Worm (Caenorhabditis elegans) whole organism, mixed stage, embryonic: Measurements from ENCODE around the gene let-413.

Experiments
- M03D4.4 ChIP-seq: sonication (generic microtip); optimal IDR thresholded peaks from 2 replicates; lab custom pipeline; 2017; ENCODE audit warnings: mild to moderate bottlenecking, missing genetic modification characterization, missing compliant biosample characterization
- bed-3 ChIP-seq: fragments of 200-800 bp; sonication (Bioruptor generic); optimal IDR thresholded peaks from 3 replicates; lab custom pipeline; 2018; ENCODE audit warnings: mild to moderate bottlenecking, missing genetic modification characterization, moderate library complexity, missing compliant biosample characterization
- blmp-1 ChIP-seq: fragments of 150-350 bp; optimal IDR thresholded peaks from 2 replicates; lab custom pipeline; 2014; ENCODE audit warnings: missing biosample characterization, missing genetic modification characterization
- ceh-39 ChIP-seq: fragments of 150-350 bp; optimal IDR thresholded peaks from 2 replicates; lab custom pipeline; 2014; ENCODE audit warnings: missing biosample characterization, missing genetic modification characterization
- ceh-43 ChIP-seq: fragments of 200-800 bp; sonication (Bioruptor generic); optimal IDR thresholded peaks from 2 replicates; lab custom pipeline; 2018; ENCODE audit warnings: mild to moderate bottlenecking, missing genetic modification characterization, moderate library complexity, missing compliant biosample characterization
- ceh-83 ChIP-seq: fragments of 200-800 bp; sonication (Bioruptor generic); optimal IDR thresholded peaks from 2 replicates; lab custom pipeline; 2018; ENCODE audit warnings: mild to moderate bottlenecking, missing genetic modification characterization, missing compliant biosample characterization
- ces-1 ChIP-seq: fragments of 150-350 bp; optimal IDR thresholded peaks from 2 replicates; lab custom pipeline; 2014; ENCODE audit warnings: missing biosample characterization, missing genetic modification reagents, missing genetic modification characterization
- cnd-1 ChIP-seq: fragments of 200-800 bp; sonication (Bioruptor generic); optimal IDR thresholded peaks from 2 replicates; lab custom pipeline; 2018; ENCODE audit warnings: mild to moderate bottlenecking, missing genetic modification characterization, missing compliant biosample characterization
- drap-1 ChIP-seq: fragments of 200-800 bp; sonication (Bioruptor generic); optimal IDR thresholded peaks from 3 replicates; lab custom pipeline; 2018; ENCODE audit warnings: mild to moderate bottlenecking, missing genetic modification characterization, missing compliant biosample characterization
- flh-1 ChIP-seq: fragments of 200-800 bp; sonication (Bioruptor generic); optimal IDR thresholded peaks from 2 replicates; lab custom pipeline; 2018; ENCODE audit warnings: mild to moderate bottlenecking, missing genetic modification characterization, moderate library complexity, missing compliant biosample characterization
- ham-2 ChIP-seq: fragments of 200-800 bp; sonication (Bioruptor generic); optimal IDR thresholded peaks from 2 replicates; lab custom pipeline; 2018; ENCODE audit warnings: mild to moderate bottlenecking, missing genetic modification characterization, missing compliant biosample characterization
- hlh-1 ChIP-seq: fragments of 150-350 bp; optimal IDR thresholded peaks from 2 replicates; lab custom pipeline; 2014; ENCODE audit warnings: missing biosample characterization, missing genetic modification reagents, missing genetic modification characterization
- lin-13 ChIP-seq: fragments of 150-350 bp; optimal IDR thresholded peaks from 2 replicates; lab custom pipeline; 2014; ENCODE audit warnings: missing biosample characterization, missing genetic modification characterization
- lsy-2 ChIP-seq: fragments of 150-350 bp; optimal IDR thresholded peaks from 2 replicates; lab custom pipeline; 2014; ENCODE audit warnings: missing biosample characterization, missing genetic modification characterization
- mab-5 ChIP-seq: fragments of 150-350 bp; optimal IDR thresholded peaks from 2 replicates; lab custom pipeline; 2014; ENCODE audit warnings: missing biosample characterization, missing genetic modification characterization
- mep-1 ChIP-seq: fragments of 150-350 bp; optimal IDR thresholded peaks from 2 replicates; lab custom pipeline; 2017; ENCODE audit warnings: missing biosample characterization, missing genetic modification reagents, missing genetic modification characterization, inconsistent platforms
- mls-2 ChIP-seq: sonication (generic microtip); optimal IDR thresholded peaks from 2 replicates; lab custom pipeline; 2016; ENCODE audit warnings: mild to moderate bottlenecking, missing genetic modification characterization, moderate library complexity, missing compliant biosample characterization
- nhr-12 ChIP-seq: fragments of 150-350 bp; optimal IDR thresholded peaks from 2 replicates; lab custom pipeline; 2014; ENCODE audit warnings: missing biosample characterization, missing genetic modification characterization
- nhr-2 ChIP-seq: fragments of 150-350 bp; optimal IDR thresholded peaks from 2 replicates; lab custom pipeline; 2014; ENCODE audit warnings: missing biosample characterization, missing genetic modification characterization
- nhr-237 ChIP-seq: fragments of 150-350 bp; optimal IDR thresholded peaks from 2 replicates; lab custom pipeline; 2014; ENCODE audit warnings: missing biosample characterization, missing genetic modification characterization
- nhr-28 ChIP-seq: fragments of 150-350 bp; optimal IDR thresholded peaks from 2 replicates; lab custom pipeline; 2014; ENCODE audit warnings: missing biosample characterization, missing genetic modification characterization
- nhr-76 ChIP-seq: sonication (generic microtip); optimal IDR thresholded peaks from 2 replicates; lab custom pipeline; 2017; ENCODE audit warnings: missing biosample characterization, missing genetic modification characterization
- pha-4 ChIP-seq: fragments of 150-350 bp; optimal IDR thresholded peaks from 2 replicates; lab custom pipeline; 2018; ENCODE audit warnings: missing biosample characterization, missing genetic modification reagents, missing genetic modification characterization
- sem-2 ChIP-seq: fragments of 200-800 bp; sonication (Bioruptor generic); optimal IDR thresholded peaks from 2 replicates; lab custom pipeline; 2018; ENCODE audit warnings: mild to moderate bottlenecking, missing genetic modification characterization, missing compliant biosample characterization
- snpc-4 ChIP-seq: fragments of 150-350 bp; optimal IDR thresholded peaks from 2 replicates; lab custom pipeline; 2014; ENCODE audit warnings: missing biosample characterization, missing genetic modification characterization
- sptf-1 ChIP-seq: sonication (generic microtip); optimal IDR thresholded peaks from 2 replicates; lab custom pipeline; 2017; ENCODE audit warnings: mild to moderate bottlenecking, missing genetic modification characterization, moderate library complexity, missing compliant biosample characterization
- tbx-8 ChIP-seq: fragments of 200-800 bp; sonication (Bioruptor generic); optimal IDR thresholded peaks from 2 replicates; lab custom pipeline; 2018; ENCODE audit warnings: mild to moderate bottlenecking, missing genetic modification characterization, moderate library complexity, missing compliant biosample characterization
- unc-120 ChIP-seq: sonication (generic microtip); optimal IDR thresholded peaks from 2 replicates; lab custom pipeline; 2017; ENCODE audit warnings: missing genetic modification characterization, missing compliant biosample characterization; ENCODE audit not compliant: poor library complexity, severe bottlenecking
- unc-39 ChIP-seq: fragments of 150-350 bp; optimal IDR thresholded peaks from 2 replicates; lab custom pipeline; 2014; ENCODE audit warnings: missing biosample characterization, missing genetic modification characterization
- unc-62 ChIP-seq: fragments of 150-350 bp; optimal IDR thresholded peaks from 2 replicates; lab custom pipeline; 2014; ENCODE audit warnings: missing biosample characterization, missing genetic modification reagents, missing genetic modification characterization
- zip-8 ChIP-seq: fragments of 150-350 bp; optimal IDR thresholded peaks from 2 replicates; lab custom pipeline; 2014; ENCODE audit warnings: missing biosample characterization, missing genetic modification characterization
- ztf-11 ChIP-seq: fragments of 150-350 bp; optimal IDR thresholded peaks from 2 replicates; lab custom pipeline; 2014; ENCODE audit warnings: missing biosample characterization, missing genetic modification characterization

let-413 gene

DNA sequence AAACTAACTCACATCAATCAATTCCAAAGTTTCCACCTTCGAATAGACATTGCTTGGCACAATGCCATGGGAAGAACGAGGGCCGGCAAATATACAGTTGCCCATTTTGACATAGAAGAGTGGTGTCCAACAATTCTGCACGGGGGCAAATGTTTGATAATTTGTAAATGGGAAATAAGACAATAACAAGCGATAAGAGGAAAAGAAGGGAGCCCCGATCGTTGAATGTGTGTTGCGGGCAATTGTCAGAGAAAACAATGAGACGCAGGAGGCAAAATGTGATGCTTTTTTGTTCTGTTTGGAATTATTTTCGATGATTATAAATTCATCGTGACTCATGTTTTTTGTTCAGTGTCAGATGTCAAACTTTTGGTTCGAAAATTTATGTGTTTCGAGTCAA is 21.4 kb downstream of the let-413 start, which contains the start of gene pals-34:
TSS of gene pals-34 (minus strand) at position 280 of the 400 bp plus-strand sequence.
- no peak for TF ChIP-seq sptf-1 (tag; lab: Kevin White, UChicago)
- no peak for TF ChIP-seq bed-3 (GFP tag; lab: Kevin White, UChicago)
- TF ChIP-seq lin-13 (tag; lab: Kevin White, UChicago): no peak
- no peak for TF ChIP-seq ceh-43
- no peak for TF ChIP-seq zip-8 (tag; lab: Kevin White, UChicago)
- no peak for TF ChIP-seq cnd-1
- TF ChIP-seq unc-120 (tag; lab: Kevin White, UChicago): no peak
- no peak for TF ChIP-seq hlh-1
- no peak for TF ChIP-seq flh-1 (GFP tag; lab: Kevin White, UChicago)
- no peak for TF ChIP-seq nhr-12 (tag; lab: Kevin White, UChicago)
- TF ChIP-seq, all 35 proteins: peak for 0

DNA sequence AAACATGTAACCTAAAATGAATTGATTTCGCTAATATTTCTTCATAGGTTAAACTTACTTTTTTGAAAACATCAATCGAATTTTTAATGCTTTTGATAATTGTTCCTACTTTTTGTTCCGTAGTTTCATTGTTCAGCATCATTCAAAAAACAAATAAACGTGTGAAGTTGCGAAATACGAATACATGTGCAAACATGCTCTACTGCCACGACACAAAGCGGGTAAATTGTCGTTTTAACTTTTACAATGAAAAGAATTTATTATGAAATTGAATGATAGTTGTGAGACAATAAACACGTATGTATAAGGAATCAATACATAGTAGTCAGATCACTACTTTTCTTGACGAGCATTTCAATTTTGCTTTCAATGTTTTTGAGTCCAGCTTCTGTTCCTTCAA is 22.4 kb downstream of the let-413 start, which contains the start of gene F26D11.12:
TSS of gene F26D11.12 (minus strand) at position 145 of the 400 bp plus-strand sequence.
- TF ChIP-seq hlh-1: no peak
- no peak for TF ChIP-seq tbx-8 (GFP tag; lab: Kevin White, UChicago)
- TF ChIP-seq sem-2 (GFP tag; lab: Kevin White, UChicago): no peak
- TF ChIP-seq nhr-12 (tag; lab: Kevin White, UChicago): no peak
- TF ChIP-seq nhr-28 (tag; lab: Kevin White, UChicago): no peak
- TF ChIP-seq drap-1: no peak
- TF ChIP-seq mab-5: no peak
- TF ChIP-seq, all 35 proteins: peak for 0

DNA sequence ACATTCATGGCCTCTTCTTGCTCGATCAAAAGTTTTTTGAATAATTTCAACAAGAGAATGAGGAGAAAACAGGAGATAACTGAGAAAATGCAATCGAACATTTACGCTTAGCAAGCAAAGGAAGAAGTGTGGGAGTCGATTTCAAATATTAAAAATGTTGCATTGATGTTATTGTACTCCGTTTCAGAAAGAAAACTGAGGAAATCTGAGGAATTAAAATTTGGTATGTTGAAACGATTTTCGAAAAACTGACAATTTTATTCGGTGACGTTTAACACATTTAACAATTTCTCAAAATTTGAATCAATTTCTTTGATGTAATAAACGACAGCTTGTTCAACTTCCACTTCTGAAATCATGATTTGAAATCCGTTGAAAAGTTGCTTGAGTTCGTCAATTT is 23.0 kb downstream of the let-413 start, which contains the start of gene F26D11.13:
TSS of gene F26D11.13 (minus strand) at position 101 of the 400 bp plus-strand sequence.
- TF ChIP-seq nhr-28 (tag; lab: Kevin White, UChicago): no peak
- TF ChIP-seq unc-62: no peak
- no peak for TF ChIP-seq lin-13 (tag; lab: Kevin White, UChicago)
- TF ChIP-seq lsy-2: no peak
- no peak for TF ChIP-seq nhr-76 (tag; lab: Kevin White, UChicago)
- no peak for TF ChIP-seq sptf-1 (tag; lab: Kevin White, UChicago)
- TF ChIP-seq mep-1: no peak
- TF ChIP-seq ces-1 (GFP tag; lab: Kevin White, UChicago): no peak
- TF ChIP-seq, all 35 proteins: peak for 0

DNA sequence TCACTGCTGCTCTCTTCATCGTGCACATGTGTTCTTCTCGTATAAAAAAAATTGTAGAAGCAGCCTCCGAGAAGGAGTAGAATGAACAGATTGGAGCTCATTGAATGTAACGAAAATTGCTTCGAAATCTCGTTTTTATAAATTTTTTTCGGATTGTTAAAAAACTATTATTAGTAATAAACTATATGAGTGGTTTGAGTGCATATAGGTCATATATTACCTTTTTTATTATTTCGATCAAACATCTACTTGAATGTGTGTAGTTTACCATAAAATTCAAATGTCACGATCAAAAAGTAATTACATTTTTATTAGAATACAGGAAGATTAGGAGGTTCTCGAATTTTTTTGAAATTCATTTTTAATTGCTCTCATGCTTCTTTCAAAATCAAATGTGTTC is 24.7 kb downstream of the let-413 start, which contains the start of gene clec-216:
TSS of gene clec-216 (minus strand) at position 101 of the 400 bp plus-strand sequence.
- TF ChIP-seq drap-1 (no peak), snpc-4 (no peak), sptf-1 (tag; lab: Kevin White, UChicago) (no peak), M03D4.4 (tag; lab: Kevin White, UChicago) (no peak), zip-8 (tag; lab: Kevin White, UChicago) (no peak), nhr-76 (tag; lab: Kevin White, UChicago) (no peak), ces-1 (GFP tag; lab: Kevin White, UChicago) (no peak), lsy-2 (no peak), nhr-12 (tag; lab: Kevin White, UChicago) (no peak), blmp-1 (no peak), ceh-83 (GFP tag; lab: Kevin White, UChicago) (no peak)

DNA sequence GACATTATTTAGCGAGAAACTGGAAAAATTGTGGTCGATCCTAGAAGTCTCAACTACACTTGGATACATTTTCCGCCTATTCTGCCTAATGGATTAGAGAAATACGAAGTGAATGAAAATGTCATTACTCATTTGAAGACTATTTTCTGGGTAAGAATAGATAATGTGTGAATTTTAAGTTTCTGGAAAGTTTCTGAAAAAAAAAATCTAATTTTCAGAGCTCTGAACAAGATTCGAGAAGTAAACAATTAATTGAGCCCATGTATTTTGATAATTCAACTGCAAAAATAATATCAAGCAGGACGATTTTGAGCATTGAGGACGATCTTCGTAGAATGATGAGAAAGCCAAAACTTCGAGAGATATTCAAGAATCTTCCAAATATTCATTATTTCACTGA is 31.3 kb downstream of the let-413 start:
- TF ChIP-seq unc-120 (tag; lab: Kevin White, UChicago) (no peak), ztf-11 (tag; lab: Kevin White, UChicago) (no peak), nhr-2 (no peak), ces-1 (GFP tag; lab: Kevin White, UChicago) (no peak), cnd-1 (no peak), nhr-76 (tag; lab: Kevin White, UChicago) (no peak)
- TF ChIP-seq, all 35 proteins: peak for 0

DNA sequence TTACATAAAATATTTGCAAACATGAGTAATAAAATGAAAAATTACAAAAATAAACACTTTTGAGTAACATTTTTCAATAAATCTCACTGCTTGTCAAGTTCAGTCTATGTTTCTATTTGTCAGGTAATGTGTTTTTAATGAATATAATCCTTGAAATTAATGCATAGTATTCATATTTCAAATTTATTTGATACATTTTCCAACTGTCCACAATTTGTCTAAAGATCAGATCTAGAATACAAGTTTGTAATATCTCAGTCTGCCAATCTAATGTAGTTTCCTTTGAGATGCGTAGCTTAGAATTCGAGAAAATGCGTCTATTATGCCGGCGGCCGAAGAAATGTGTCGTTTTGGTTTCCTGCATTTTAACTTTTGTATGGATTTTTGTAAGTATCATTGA is 34.0 kb downstream of the let-413 start, which contains the start of gene Y97E10B.1:
TSS of gene Y97E10B.1 (plus strand) at position 301 of the 400 bp plus-strand sequence.
- no peak for TF ChIP-seq mab-5
- TF ChIP-seq nhr-28 (tag; lab: Kevin White, UChicago): no peak
- TF ChIP-seq mls-2 (tag; lab: Kevin White, UChicago): no peak
- no peak for TF ChIP-seq unc-39
- TF ChIP-seq ceh-39 (tag; lab: Kevin White, UChicago): no peak
- TF ChIP-seq ztf-11 (tag; lab: Kevin White, UChicago): no peak
- no peak for TF ChIP-seq pha-4 (tag; lab: Kevin White, UChicago)
- no peak for TF ChIP-seq sptf-1 (tag; lab: Kevin White, UChicago)
- TF ChIP-seq nhr-237: no peak
- TF ChIP-seq unc-62: no peak
- TF ChIP-seq tbx-8 (GFP tag; lab: Kevin White, UChicago): no peak
- TF ChIP-seq ham-2 (GFP tag; lab: Kevin White, UChicago): no peak
- TF ChIP-seq ceh-43: no peak
- TF ChIP-seq zip-8 (tag; lab: Kevin White, UChicago): no peak
- TF ChIP-seq nhr-2: no peak
- TF ChIP-seq ceh-83 (GFP tag; lab: Kevin White, UChicago): no peak
- TF ChIP-seq drap-1: no peak
- no peak for TF ChIP-seq sem-2 (GFP tag; lab: Kevin White, UChicago)
